Worm (Caenorhabditis elegans): ENCODE results near the gene otpl-1.

The otpl-1 gene

DNA sequence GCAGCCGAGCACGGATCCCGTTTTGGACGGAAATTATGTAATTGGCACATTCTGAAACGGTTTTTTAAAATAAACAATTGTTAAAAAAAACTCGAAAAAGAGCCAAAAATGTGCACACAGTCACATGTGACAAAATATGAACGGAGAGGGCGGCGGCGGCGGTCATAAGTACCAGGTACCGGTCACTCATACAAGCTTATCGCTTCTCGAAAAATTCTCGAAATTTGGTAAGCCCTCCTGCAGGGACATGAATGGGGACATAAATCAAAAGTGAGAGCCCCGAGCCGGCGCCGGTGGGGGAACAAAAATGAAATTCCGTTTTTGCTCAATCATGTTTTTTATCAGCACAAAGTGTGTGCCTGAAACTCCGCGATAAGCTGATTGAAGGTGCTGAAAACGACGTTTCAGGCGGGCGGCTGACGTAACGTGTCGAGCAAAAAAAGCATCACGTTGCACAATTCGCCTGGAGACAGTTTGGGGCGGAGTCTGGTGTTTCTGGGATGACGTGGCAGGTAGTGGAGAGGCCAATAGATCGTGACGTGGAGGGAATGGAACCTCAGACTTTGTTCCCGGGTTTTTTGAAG lies 44.3 kb downstream of the otpl-1 start, which contains the start of gene ltah-1.2:
ltah-1.2 (minus strand) TSS at position 51 of the 584 bp plus-strand sequence.
- TF ChIP-seq nhr-12 (tag; optimal IDR thresholded peaks at IDR 0.05) (no peak), nfya-1 (tag; optimal IDR thresholded peaks at IDR 0.05; ENCODE audit: insufficient read depth) (peak; percentile 38), elt-2 (tag; optimal IDR thresholded peaks at IDR 0.05) (peak; percentile 90), pqm-1 (tag; optimal IDR thresholded peaks at IDR 0.05) (peak; percentile 43), unc-62 (GFP tag; optimal IDR thresholded peaks at IDR 0.05) (no peak)

DNA sequence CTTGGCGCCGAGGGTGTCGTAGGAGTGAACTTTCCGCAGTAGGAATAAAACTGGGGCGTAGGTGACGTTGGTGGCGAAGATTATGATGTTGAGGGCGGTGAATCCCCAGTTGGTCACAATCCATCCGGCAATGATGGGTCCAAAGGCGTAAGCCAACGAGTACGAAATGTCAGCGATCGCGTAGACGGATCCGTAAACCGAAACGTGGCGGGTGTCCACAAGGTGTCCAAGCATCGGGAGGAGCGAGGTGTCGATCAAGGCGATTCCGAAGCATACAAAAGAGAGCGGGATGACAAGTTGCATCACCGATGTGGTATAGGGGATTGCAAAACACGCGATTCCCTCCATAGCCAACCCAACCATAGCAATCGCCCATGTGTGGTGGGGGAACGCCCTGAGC lies 49.9 kb downstream of the otpl-1 start:
- TF ChIP-seq nhr-43 (tag; optimal IDR thresholded peaks at IDR 0.05; ENCODE audit: poor library complexity, severe bottlenecking) (no peak), fkh-2 (tag; optimal IDR thresholded peaks at IDR 0.05) (no peak), sea-2 (GFP tag; optimal IDR thresholded peaks at IDR 0.05) (no peak), elt-2 (tag; optimal IDR thresholded peaks at IDR 0.05) (no peak), fkh-10 (GFP tag; optimal IDR thresholded peaks at IDR 0.05) (no peak), egl-5 (tag; optimal IDR thresholded peaks at IDR 0.05) (no peak), ztf-11 (tag; optimal IDR thresholded peaks at IDR 0.05) (no peak), lin-39 (tag; optimal IDR thresholded peaks at IDR 0.05) (no peak), nfya-1 (tag; optimal IDR thresholded peaks at IDR 0.05; ENCODE audit: insufficient read depth) (no peak), ZK546.5 (tag; optimal IDR thresholded peaks at IDR 0.05) (no peak), R02D3.7 (tag; optimal IDR thresholded peaks at IDR 0.05) (no peak), mml-1 (tag; optimal IDR thresholded peaks at IDR 0.05) (no peak), snpc-4 (tag; optimal IDR thresholded peaks at IDR 0.05) (no peak), nhr-237 (tag; optimal IDR thresholded peaks at IDR 0.05) (no peak), mdl-1 (tag; optimal IDR thresholded peaks at IDR 0.05) (no peak), ceh-16 (tag; optimal IDR thresholded peaks at IDR 0.05) (no peak), unc-39 (tag; optimal IDR thresholded peaks at IDR 0.05) (no peak), jun-1 (tag; optimal IDR thresholded peaks at IDR 0.05) (no peak), egl-27 (tag; optimal IDR thresholded peaks at IDR 0.05) (no peak)

DNA sequence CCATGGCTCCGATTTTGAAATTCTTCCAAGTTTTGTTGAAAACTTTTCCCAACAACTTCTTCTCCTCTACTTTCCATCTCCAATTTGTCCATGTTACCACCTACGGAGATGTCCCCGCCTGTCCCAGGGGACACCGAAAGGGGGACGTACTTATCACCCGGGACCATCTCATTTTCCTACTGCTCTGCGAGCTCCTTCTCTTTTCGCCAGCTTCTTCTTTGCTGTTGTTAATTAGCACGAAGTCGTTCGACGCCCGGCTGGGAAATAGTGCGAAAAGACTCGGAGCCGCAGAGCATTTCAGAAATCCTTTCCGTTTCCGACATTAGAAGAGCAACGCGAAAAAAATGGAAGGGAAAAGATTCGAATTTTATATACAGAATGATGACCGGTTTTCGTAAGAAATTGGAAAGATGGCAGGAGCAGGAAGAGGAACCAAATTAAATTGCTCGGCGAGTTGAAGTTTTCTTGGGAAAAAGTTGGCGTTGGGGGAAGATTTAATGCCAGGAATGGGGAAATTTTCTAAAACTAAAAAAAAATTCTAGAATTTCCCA lies 53.1 kb downstream of the otpl-1 start:
- TF ChIP-seq hmg-11 (tag; optimal IDR thresholded peaks at IDR 0.05) (no peak), mdl-1 (tag; optimal IDR thresholded peaks at IDR 0.05) (no peak), ceh-82 (tag; optimal IDR thresholded peaks at IDR 0.05) (no peak), fos-1 (tag; optimal IDR thresholded peaks at IDR 0.05) (no peak), nfya-1 (tag; optimal IDR thresholded peaks at IDR 0.05; ENCODE audit: insufficient read depth) (no peak), eor-1 (tag; optimal IDR thresholded peaks at IDR 0.05) (no peak), nhr-12 (tag; optimal IDR thresholded peaks at IDR 0.05) (no peak), lsy-12 (tag; optimal IDR thresholded peaks at IDR 0.05) (no peak), ama-1 (optimal IDR thresholded peaks at IDR 0.05) (no peak), nhr-11 (tag; optimal IDR thresholded peaks at IDR 0.05) (no peak), snpc-4 (tag; optimal IDR thresholded peaks at IDR 0.05) (no peak), nhr-237 (tag; optimal IDR thresholded peaks at IDR 0.05) (no peak), lin-15B (tag; optimal IDR thresholded peaks at IDR 0.05) (no peak), tbx-2 (tag; optimal IDR thresholded peaks at IDR 0.05) (no peak), nhr-25 (tag; optimal IDR thresholded peaks at IDR 0.05) (no peak), lin-39 (tag; optimal IDR thresholded peaks at IDR 0.05) (no peak), ztf-4 (tag; optimal IDR thresholded peaks at IDR 0.05) (no peak)

DNA sequence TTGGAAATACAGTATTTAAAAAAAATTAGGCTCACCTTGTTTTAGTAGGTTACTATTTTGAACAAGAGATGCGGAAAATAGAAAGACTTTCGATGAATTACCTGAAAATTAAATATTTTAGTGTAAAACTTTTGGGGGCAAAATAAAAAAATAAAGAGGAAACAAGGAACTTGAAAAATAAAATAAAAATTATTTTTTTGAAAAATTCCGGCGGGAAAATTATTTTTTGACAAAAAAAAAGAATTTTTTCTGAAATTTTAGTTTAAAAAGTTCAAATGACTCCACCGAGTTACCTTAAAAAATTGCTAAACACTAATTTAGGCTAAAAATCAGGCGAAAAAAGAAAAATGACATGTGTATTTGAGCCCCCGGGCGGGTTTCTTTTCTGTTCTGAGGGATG lies 55.8 kb downstream of the otpl-1 start, which contains the start of the genes cha-1 and unc-17:
cha-1 (minus strand) TSS at position 101 of the 400 bp plus-strand sequence.
unc-17 (minus strand) TSS at position 103 of the 400 bp plus-strand sequence.
- TF ChIP-seq lin-15B (tag; optimal IDR thresholded peaks at IDR 0.05) (no peak), ceh-9 (tag; optimal IDR thresholded peaks at IDR 0.05) (no peak), fos-1 (tag; optimal IDR thresholded peaks at IDR 0.05) (no peak), ztf-4 (tag; optimal IDR thresholded peaks at IDR 0.05) (no peak), lin-39 (tag; optimal IDR thresholded peaks at IDR 0.05) (no peak), nhr-77 (tag; optimal IDR thresholded peaks at IDR 0.05) (no peak), jun-1 (tag; optimal IDR thresholded peaks at IDR 0.05) (no peak), unc-62 (GFP tag; optimal IDR thresholded peaks at IDR 0.05) (no peak), elt-3 (tag; optimal IDR thresholded peaks at IDR 0.05) (no peak), eor-1 (tag; optimal IDR thresholded peaks at IDR 0.05) (no peak), ama-1 (optimal IDR thresholded peaks at IDR 0.05) (no peak), pqm-1 (tag; optimal IDR thresholded peaks at IDR 0.05) (no peak), elt-1 (tag; optimal IDR thresholded peaks at IDR 0.05) (no peak), nhr-76 (tag; optimal IDR thresholded peaks at IDR 0.05) (no peak)

Measured in whole organism, L3 larva.